Worm (Caenorhabditis elegans) whole organism, L1 larva: ENCODE results near the gene eak-3.

Source experiments
- efl-1 ChIP-seq, 4 experiments: fragments of 150-350 bp; optimal IDR thresholded peaks in 3 of 4; peaks in 1 of 4; 1 replicate in 1 of 4; 2 replicates in 3 of 4; lab custom pipeline; 2014; ENCODE audit warnings: missing biosample characterization in 2 of 4, missing genetic modification characterization in 2 of 4, missing genetic modification reagents in 2 of 4
- fos-1 ChIP-seq: fragments of 150-350 bp; optimal IDR thresholded peaks from 2 replicates; lab custom pipeline; 2014; ENCODE audit warnings: missing biosample characterization, missing genetic modification characterization
- hlh-4 ChIP-seq: sonication (generic microtip); optimal IDR thresholded peaks from 2 replicates; lab custom pipeline; 2016; ENCODE audit warnings: mild to moderate bottlenecking, missing genetic modification characterization, missing compliant biosample characterization
- irx-1 ChIP-seq: sonication (generic microtip); optimal IDR thresholded peaks from 2 replicates; lab custom pipeline; 2016; ENCODE audit warnings: missing genetic modification characterization, missing compliant biosample characterization
- lin-14 ChIP-seq: fragments of 200-800 bp; sonication (Bioruptor generic); optimal IDR thresholded peaks from 2 replicates; lab custom pipeline; 2018; ENCODE audit warnings: mild to moderate bottlenecking, missing genetic modification characterization, moderate library complexity, missing compliant biosample characterization
- lsy-2 ChIP-seq, 2 experiments: fragments of 150-350 bp; optimal IDR thresholded peaks; 2 replicates each; lab custom pipeline; 2014; ENCODE audit warnings: missing biosample characterization in 2 of 2, missing genetic modification characterization in 2 of 2
- mab-9 ChIP-seq: fragments of 200-800 bp; sonication (Bioruptor generic); IDR thresholded peaks from 2 replicates; pipeline ENCODE4 v1.3.6; 2022; ENCODE audit warnings: missing genetic modification reagents, missing genetic modification characterization, missing compliant biosample characterization
- nhr-47 ChIP-seq: sonication (generic microtip); optimal IDR thresholded peaks from 2 replicates; lab custom pipeline; 2016; ENCODE audit warnings: mild to moderate bottlenecking, missing genetic modification characterization, moderate library complexity, missing compliant biosample characterization
- nhr-71 ChIP-seq: sonication (generic microtip); optimal IDR thresholded peaks from 2 replicates; lab custom pipeline; 2016; ENCODE audit warnings: mild to moderate bottlenecking, missing genetic modification characterization, moderate library complexity, missing compliant biosample characterization
- nhr-90 ChIP-seq: sonication (generic microtip); optimal IDR thresholded peaks from 2 replicates; lab custom pipeline; 2016; ENCODE audit warnings: mild to moderate bottlenecking, missing genetic modification characterization, missing compliant biosample characterization; ENCODE audit not compliant: poor library complexity
- tbx-2 ChIP-seq: sonication (generic microtip); optimal IDR thresholded peaks from 2 replicates; lab custom pipeline; 2016; ENCODE audit warnings: missing genetic modification characterization, missing compliant biosample characterization
- zip-4 ChIP-seq: fragments of 200-800 bp; sonication (Bioruptor generic); optimal IDR thresholded peaks from 2 replicates; lab custom pipeline; 2018; ENCODE audit warnings: mild to moderate bottlenecking, missing genetic modification characterization, moderate library complexity, missing compliant biosample characterization
- ztf-4 ChIP-seq: fragments of 150-350 bp; optimal IDR thresholded peaks from 2 replicates; lab custom pipeline; 2014; ENCODE audit warnings: missing biosample characterization, missing genetic modification characterization

eak-3 gene

DNA sequence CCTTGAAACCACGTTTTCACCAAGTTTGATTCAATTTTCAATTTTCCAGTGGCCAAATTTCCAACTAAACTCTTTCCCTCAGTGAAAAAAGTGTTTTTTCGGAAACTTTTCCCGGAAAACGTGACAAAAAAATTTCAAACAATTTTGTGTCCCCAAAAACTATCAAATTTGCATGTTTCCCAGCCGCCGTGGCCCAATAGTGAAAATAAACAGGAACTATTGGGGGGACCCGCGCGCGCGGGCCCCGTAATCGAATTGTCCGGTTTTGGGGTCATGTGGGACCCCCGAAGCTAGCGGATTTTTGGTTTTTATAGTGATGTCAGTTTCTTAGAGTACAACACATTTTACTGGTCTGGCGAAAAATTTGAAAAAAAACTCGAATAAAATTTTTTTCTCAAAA is 44.8 kb downstream of the eak-3 start:
- TF ChIP-seq lin-14 (GFP tag; lab: Kevin White, UChicago) = peak; percentile 68
- no peak for TF ChIP-seq fos-1
- TF ChIP-seq tbx-2 = peak; percentile 8
- TF ChIP-seq lsy-2 (tag; optimal IDR thresholded peaks at IDR 0.05; lab: Kevin White, UChicago) = no peak
- peak; percentile 19 for TF ChIP-seq nhr-71 (tag; lab: Kevin White, UChicago)
- no peak for TF ChIP-seq nhr-90 (tag; lab: Kevin White, UChicago)
- no peak for TF ChIP-seq efl-1 (optimal IDR thresholded peaks at IDR 0.05; lab: Kevin White, UChicago)
- TF ChIP-seq efl-1 (GFP tag; optimal IDR thresholded peaks at IDR 0.05 in 1 of 2; lab: Kevin White, UChicago) = peak in 1 of 2 experiments; percentile 59
- no peak for TF ChIP-seq hlh-4 (tag; lab: Kevin White, UChicago)
- TF ChIP-seq nhr-47 (tag; lab: Kevin White, UChicago) = peak; percentile 24
- TF ChIP-seq zip-4 (GFP tag; lab: Kevin White, UChicago) = no peak
- no peak for TF ChIP-seq ztf-4 (tag; lab: Kevin White, UChicago)
- TF ChIP-seq mab-9 (GFP tag; lab: Robert Waterston, UW) = no peak

- no peak for TF ChIP-seq irx-1 (tag; lab: Kevin White, UChicago)
- no peak for TF ChIP-seq efl-1 (optimal IDR thresholded peaks at IDR 0.05; lab: Kevin White, UChicago)
- peak in 1 of 2 experiments; percentile 37 for TF ChIP-seq efl-1 (GFP tag; optimal IDR thresholded peaks at IDR 0.05 in 1 of 2; lab: Kevin White, UChicago)
- TF ChIP-seq, all 84 proteins: peak for 1
These were observed 50.9 kb downstream of the eak-3 start for ce11 chrIII:1125494-1125893.
